Worm (Caenorhabditis elegans): ENCODE results near the gene C34B4.2.

DNA sequence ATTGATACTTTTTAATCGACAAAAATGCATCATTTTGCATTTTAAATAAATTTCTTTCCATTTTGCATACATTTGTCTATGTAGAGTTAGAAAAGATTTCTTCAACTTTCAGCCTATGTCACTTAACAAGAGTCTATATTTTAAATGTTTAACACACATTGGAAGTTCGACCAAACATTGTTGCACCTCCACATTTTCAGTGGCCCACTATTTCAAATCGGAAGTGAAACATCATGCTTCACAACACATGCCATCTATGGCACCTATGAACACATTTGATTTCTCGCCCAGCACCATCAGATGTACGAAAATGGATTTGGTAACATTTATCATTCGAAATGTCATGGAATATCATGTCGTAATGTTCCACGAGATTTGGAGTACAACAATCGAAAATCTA is 55.8 kb downstream of the C34B4.2 start, which contains the start of gene dhc-3:
- TF ChIP-seq dmd-4 (tag; optimal IDR thresholded peaks at IDR 0.05), result no peak
- TF ChIP-seq unc-39 (tag; optimal IDR thresholded peaks at IDR 0.05), result no peak
- TF ChIP-seq snpc-4 (tag; optimal IDR thresholded peaks at IDR 0.05), result no peak
- no peak for TF ChIP-seq unc-55 (GFP tag; optimal IDR thresholded peaks at IDR 0.05)
- TF ChIP-seq fos-1 (tag; optimal IDR thresholded peaks at IDR 0.05), result no peak
- TF ChIP-seq nhr-237 (tag; optimal IDR thresholded peaks at IDR 0.05), result no peak
- TF ChIP-seq skn-1 (tag; optimal IDR thresholded peaks at IDR 0.05), result no peak
- no peak for TF ChIP-seq ztf-11 (tag; optimal IDR thresholded peaks at IDR 0.05)
- TF ChIP-seq mdl-1 (tag; optimal IDR thresholded peaks at IDR 0.05), result no peak
- TF ChIP-seq aly-2 (tag; optimal IDR thresholded peaks at IDR 0.05), result no peak
- no peak for TF ChIP-seq lin-39 (tag; optimal IDR thresholded peaks at IDR 0.05)
